Worm (Caenorhabditis elegans) whole organism, L4 larva: Measurements from ENCODE around the gene best-6.

Source experiments
- D1046.2 ChIP-seq: fragments of 200-800 bp; sonication (Bioruptor generic); IDR thresholded peaks from 2 replicates; pipeline ENCODE4 v1.3.6; 2022; ENCODE audit warnings: missing genetic modification characterization, missing compliant biosample characterization
- F37D6.2 ChIP-seq: sonication (generic microtip); optimal IDR thresholded peaks from 2 replicates; lab custom pipeline; 2016; ENCODE audit warnings: mild to moderate bottlenecking, missing genetic modification characterization, missing compliant biosample characterization
- F49E8.2 ChIP-seq: sonication (generic microtip); optimal IDR thresholded peaks from 2 replicates; lab custom pipeline; 2016; ENCODE audit warnings: missing compliant biosample characterization, mild to moderate bottlenecking, missing genetic modification characterization, borderline replicate concordance
- T20F7.1 ChIP-seq: fragments of 200-800 bp; sonication (Bioruptor generic); optimal IDR thresholded peaks from 2 replicates; lab custom pipeline; 2018; ENCODE audit warnings: mild to moderate bottlenecking, missing genetic modification characterization, missing compliant biosample characterization
- Y5F2A.4 ChIP-seq: fragments of 200-800 bp; sonication (Bioruptor generic); optimal IDR thresholded peaks from 2 replicates; lab custom pipeline; 2018; ENCODE audit warnings: mild to moderate bottlenecking, missing genetic modification characterization, missing compliant biosample characterization
- Y75B8A.6 ChIP-seq: fragments of 200-800 bp; sonication (Bioruptor generic); IDR thresholded peaks from 2 replicates; pipeline ENCODE4 v1.3.6; 2022; ENCODE audit warnings: missing genetic modification reagents, missing genetic modification characterization, missing compliant biosample characterization
- aha-1 ChIP-seq: fragments of 150-350 bp; peaks from one replicate; lab custom pipeline; 2014; ENCODE audit warnings: missing biosample characterization, missing genetic modification characterization
- ceh-20 ChIP-seq: fragments of 200-800 bp; sonication (Bioruptor generic); IDR thresholded peaks from 2 replicates; pipeline ENCODE4 v1.3.6; 2022; ENCODE audit warnings: missing genetic modification reagents, missing genetic modification characterization, missing compliant biosample characterization
- ceh-44 ChIP-seq: fragments of 200-800 bp; sonication (Bioruptor generic); IDR thresholded peaks from 2 replicates; pipeline ENCODE4 v1.3.6; 2022; ENCODE audit warnings: missing genetic modification reagents, missing genetic modification characterization, missing compliant biosample characterization
- ceh-62 ChIP-seq: sonication (generic microtip); optimal IDR thresholded peaks from 2 replicates; lab custom pipeline; 2017; ENCODE audit warnings: missing biosample characterization, missing genetic modification characterization
- ces-1 ChIP-seq: fragments of 150-350 bp; sonication (generic microtip); optimal IDR thresholded peaks from 4 replicates; lab custom pipeline; 2014; ENCODE audit warnings: missing biosample characterization, missing genetic modification reagents, missing genetic modification characterization
- ctbp-1 ChIP-seq: fragments of 200-800 bp; sonication (Bioruptor generic); IDR thresholded peaks from 2 replicates; pipeline ENCODE4 v1.3.6; 2022; ENCODE audit warnings: missing genetic modification reagents, missing genetic modification characterization, missing compliant biosample characterization
- daf-19 ChIP-seq: fragments of 200-800 bp; sonication (Bioruptor generic); conservative IDR thresholded peaks from 2 replicates; pipeline ENCODE4 v1.3.6; 2022; ENCODE audit warnings: missing genetic modification characterization, missing compliant biosample characterization
- dmd-6 ChIP-seq: fragments of 200-800 bp; sonication (Bioruptor generic); IDR thresholded peaks from 2 replicates; pipeline ENCODE4 v1.3.6; 2022; ENCODE audit warnings: missing genetic modification reagents, missing genetic modification characterization, missing compliant biosample characterization
- hmg-1.1 ChIP-seq: fragments of 200-800 bp; sonication (Bioruptor generic); IDR thresholded peaks from 2 replicates; pipeline ENCODE4 v1.3.6; 2022; ENCODE audit warnings: missing genetic modification reagents, missing genetic modification characterization, missing compliant biosample characterization
- lim-7 ChIP-seq: fragments of 200-800 bp; sonication (Bioruptor generic); IDR thresholded peaks from 2 replicates; pipeline ENCODE4 v1.3.6; 2022; ENCODE audit warnings: missing genetic modification characterization, missing compliant biosample characterization
- lin-13 ChIP-seq: fragments of 150-350 bp; optimal IDR thresholded peaks from 2 replicates; lab custom pipeline; 2014; ENCODE audit warnings: missing biosample characterization, missing genetic modification reagents, missing genetic modification characterization
- lin-29 ChIP-seq: fragments of 200-800 bp; sonication (Bioruptor generic); IDR thresholded peaks from 2 replicates; pipeline ENCODE4 v1.3.6; 2022; ENCODE audit warnings: missing genetic modification reagents, missing genetic modification characterization, missing compliant biosample characterization
- lin-39 ChIP-seq: fragments of 150-350 bp; optimal IDR thresholded peaks from 2 replicates; lab custom pipeline; 2014; ENCODE audit warnings: missing biosample characterization, missing genetic modification reagents, missing genetic modification characterization
- lir-3 ChIP-seq: sonication (generic microtip); optimal IDR thresholded peaks from 2 replicates; lab custom pipeline; 2016; ENCODE audit warnings: mild to moderate bottlenecking, missing genetic modification characterization, missing compliant biosample characterization
- lsy-2 ChIP-seq, 2 experiments: fragments of 150-350 bp in 1 of 2; sonication (generic microtip) in 1 of 2; optimal IDR thresholded peaks; 2 replicates each; lab custom pipeline; 2014 to 2017; ENCODE audit warnings: missing biosample characterization in 2 of 2, missing genetic modification characterization in 2 of 2
- mxl-2 ChIP-seq: fragments of 200-800 bp; sonication (Bioruptor generic); conservative IDR thresholded peaks from 2 replicates; pipeline ENCODE4 v1.3.6; 2022; ENCODE audit warnings: missing genetic modification reagents, missing genetic modification characterization, missing compliant biosample characterization
- nhr-10 ChIP-seq: fragments of 150-350 bp; optimal IDR thresholded peaks from 2 replicates; lab custom pipeline; 2014; ENCODE audit warnings: missing biosample characterization, missing genetic modification characterization
- nhr-111 ChIP-seq: fragments of 200-800 bp; sonication (Bioruptor generic); optimal IDR thresholded peaks from 2 replicates; lab custom pipeline; 2018; ENCODE audit warnings: mild to moderate bottlenecking, missing genetic modification characterization, missing compliant biosample characterization
- nhr-237 ChIP-seq: sonication (generic microtip); optimal IDR thresholded peaks from 2 replicates; lab custom pipeline; 2017; ENCODE audit warnings: missing biosample characterization, missing genetic modification characterization
- nhr-28 ChIP-seq: fragments of 150-350 bp; optimal IDR thresholded peaks from 2 replicates; lab custom pipeline; 2014; ENCODE audit warnings: missing biosample characterization, missing genetic modification characterization
- nhr-6 ChIP-seq: fragments of 150-350 bp; optimal IDR thresholded peaks from 2 replicates; lab custom pipeline; 2014; ENCODE audit warnings: missing biosample characterization, missing genetic modification characterization
- nhr-76 ChIP-seq: fragments of 150-350 bp; optimal IDR thresholded peaks from 2 replicates; lab custom pipeline; 2014; ENCODE audit warnings: missing biosample characterization, missing genetic modification characterization
- nhr-77 ChIP-seq: fragments of 150-350 bp; optimal IDR thresholded peaks from 2 replicates; lab custom pipeline; 2014; ENCODE audit warnings: missing biosample characterization, missing genetic modification characterization
- set-16 ChIP-seq: fragments of 200-800 bp; sonication (Bioruptor generic); IDR thresholded peaks from 2 replicates; pipeline ENCODE4 v1.3.6; 2022; ENCODE audit warnings: missing genetic modification reagents, missing genetic modification characterization, missing compliant biosample characterization
- snpc-1.2 ChIP-seq: fragments of 200-800 bp; sonication (Bioruptor generic); IDR thresholded peaks from 2 replicates; pipeline ENCODE4 v1.3.6; 2022; ENCODE audit warnings: missing genetic modification reagents, missing genetic modification characterization, missing compliant biosample characterization
- spr-3 ChIP-seq: fragments of 200-800 bp; sonication (Bioruptor generic); optimal IDR thresholded peaks from 2 replicates; lab custom pipeline; 2018; ENCODE audit warnings: mild to moderate bottlenecking, missing genetic modification characterization, missing compliant biosample characterization
- tag-97 ChIP-seq: fragments of 200-800 bp; sonication (Bioruptor generic); IDR thresholded peaks from 2 replicates; pipeline ENCODE4 v1.3.6; 2022; ENCODE audit warnings: missing genetic modification characterization, missing compliant biosample characterization
- unc-39 ChIP-seq: sonication (generic microtip); optimal IDR thresholded peaks from 2 replicates; lab custom pipeline; 2017; ENCODE audit warnings: missing biosample characterization, missing genetic modification characterization
- zip-11 ChIP-seq: fragments of 200-800 bp; sonication (Bioruptor generic); IDR thresholded peaks from 2 replicates; pipeline ENCODE4 v1.3.6; 2022; ENCODE audit warnings: missing genetic modification characterization, missing compliant biosample characterization
- zip-2 ChIP-seq: fragments of 150-350 bp; optimal IDR thresholded peaks from 2 replicates; lab custom pipeline; 2014; ENCODE audit warnings: missing biosample characterization, missing genetic modification characterization
- ztf-7 ChIP-seq: fragments of 150-350 bp; optimal IDR thresholded peaks from 2 replicates; lab custom pipeline; 2014; ENCODE audit warnings: missing biosample characterization, missing genetic modification characterization

The best-6 gene

ce11 chrIV:5020533-5020932 lies 8.3 kb downstream of the best-6 start, which contains the start of gene T28H11.8:
Gene T28H11.8, minus strand, starts transcription at chrIV:5020633.
- no peak for TF ChIP-seq nhr-10
- TF ChIP-seq nhr-28, result no peak
- peak; percentile 30 for TF ChIP-seq aha-1 (tag; lab: Kevin White, UChicago)
- no peak for TF ChIP-seq tag-97 (GFP tag; lab: Robert Waterston, UW)

DNA sequence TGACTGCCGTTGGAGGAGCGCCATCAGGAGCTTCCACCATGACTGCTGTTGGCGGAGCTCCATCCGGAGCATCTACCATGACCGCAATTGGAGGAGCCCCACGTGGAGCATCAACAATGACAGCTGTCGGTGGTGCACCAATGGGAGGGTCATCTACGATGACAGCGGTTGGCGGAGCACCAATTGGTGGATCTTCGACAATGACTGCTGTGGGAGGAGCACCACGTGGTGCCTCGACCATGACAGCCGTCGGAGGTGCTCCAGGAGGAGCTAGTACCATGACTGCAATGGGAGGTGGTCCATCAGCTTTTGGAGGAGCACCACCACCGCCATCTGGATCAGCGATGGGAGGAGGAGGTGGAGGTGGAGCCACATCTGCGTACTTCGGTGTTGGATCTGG lies 11.8 kb downstream of the best-6 start, which contains the start of gene T28H11.7:
TSS of gene T28H11.7 (minus strand) at position 101 of the 400 bp plus-strand sequence.
- TF ChIP-seq set-16, result peak; percentile 82

DNA sequence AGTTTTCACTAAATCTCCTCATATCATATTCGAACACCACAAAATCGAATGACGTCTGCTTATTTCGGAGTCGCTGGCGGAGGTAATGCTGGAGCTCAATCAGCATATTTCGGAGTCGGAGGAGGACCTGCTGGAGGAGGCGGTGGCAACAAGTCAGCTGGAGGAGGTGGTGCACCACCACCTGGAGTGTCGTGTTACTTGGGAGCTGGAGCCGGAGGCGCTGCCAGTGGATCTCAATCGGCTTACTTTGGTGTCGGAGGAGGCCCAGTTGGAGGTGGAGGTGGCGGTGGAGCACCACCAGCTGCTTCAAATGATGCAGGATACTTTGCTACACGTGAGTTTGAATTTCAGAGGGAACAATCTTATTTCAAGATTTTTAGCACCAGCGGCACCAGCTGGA lies 12.4 kb downstream of the best-6 start, which contains the start of gene ssq-4:
TSS of gene ssq-4 (plus strand) at position 19 of the 400 bp plus-strand sequence.
- TF ChIP-seq set-16, result peak; percentile 83

DNA sequence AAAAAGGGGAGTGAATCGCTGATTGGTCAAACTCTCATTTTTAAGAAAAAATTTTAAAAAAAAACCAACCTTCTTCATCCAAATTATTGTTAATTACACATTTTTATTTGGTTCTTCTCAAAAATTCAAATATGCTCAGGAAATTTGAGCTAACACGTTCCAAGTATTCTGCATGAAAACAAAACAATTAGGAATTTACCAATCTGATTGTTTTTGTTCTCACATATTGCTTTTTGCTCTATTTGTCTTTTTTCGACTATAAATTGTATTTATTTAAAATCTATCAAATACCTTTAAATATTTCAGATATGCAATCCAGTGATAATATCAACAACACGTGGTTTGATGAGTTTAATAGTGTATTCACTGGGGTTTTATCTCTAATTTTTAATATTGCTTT lies 16.6 kb downstream of the best-6 start, which contains the start of gene srm-1:
TSS of gene srm-1 (plus strand) at position 301 of the 400 bp plus-strand sequence.
- TF ChIP-seq lin-39 (no peak), ceh-44 (GFP tag; lab: Robert Waterston, UW) (no peak), ctbp-1 (no peak), unc-39 (tag; lab: Kevin White, UChicago) (no peak), ceh-20 (GFP tag; lab: Robert Waterston, UW) (no peak), ces-1 (no peak), spr-3 (GFP tag; lab: Kevin White, UChicago) (no peak), lim-7 (GFP tag; lab: Robert Waterston, UW) (no peak), ztf-7 (tag; lab: Kevin White, UChicago) (no peak), daf-19 (GFP tag; lab: Robert Waterston, UW) (no peak), mxl-2 (GFP tag; lab: Robert Waterston, UW) (no peak), ceh-62 (no peak), Y5F2A.4 (no peak), lin-13 (GFP tag; lab: Kevin White, UChicago) (no peak), tag-97 (GFP tag; lab: Robert Waterston, UW) (no peak), D1046.2 (GFP tag; lab: Robert Waterston, UW) (no peak), Y75B8A.6 (GFP tag; lab: Robert Waterston, UW) (no peak), zip-11 (GFP tag; lab: Robert Waterston, UW) (no peak)

ce11 chrIV:5011025-5011424 lies 17.9 kb downstream of the best-6 start:
- TF ChIP-seq snpc-1.2 (GFP tag; lab: Robert Waterston, UW), result peak; percentile 74

ce11 chrIV:5008378-5008777 lies 20.5 kb downstream of the best-6 start, which contains the start of gene srm-2:
Gene srm-2, plus strand, starts transcription at chrIV:5008678.
- TF ChIP-seq F49E8.2 (tag; lab: Kevin White, UChicago), result no peak
- no peak for TF ChIP-seq T20F7.1 (GFP tag; lab: Kevin White, UChicago)
- TF ChIP-seq hmg-1.1 (GFP tag; lab: Robert Waterston, UW), result no peak
- no peak for TF ChIP-seq lir-3
- TF ChIP-seq lin-29 (GFP tag; lab: Robert Waterston, UW), result no peak
- TF ChIP-seq dmd-6 (GFP tag; lab: Robert Waterston, UW), result no peak
- no peak for TF ChIP-seq lsy-2 (tag; optimal IDR thresholded peaks at IDR 0.05; lab: Kevin White, UChicago)
- no peak for TF ChIP-seq nhr-6 (tag; lab: Kevin White, UChicago)
- no peak for TF ChIP-seq snpc-1.2 (GFP tag; lab: Robert Waterston, UW)
- TF ChIP-seq nhr-77, result no peak
- TF ChIP-seq nhr-10, result no peak
- no peak for TF ChIP-seq nhr-237
- no peak for TF ChIP-seq nhr-111 (GFP tag; lab: Kevin White, UChicago)
- TF ChIP-seq zip-2, result no peak
- no peak for TF ChIP-seq Y75B8A.6 (GFP tag; lab: Robert Waterston, UW)
- no peak for TF ChIP-seq F37D6.2 (tag; lab: Kevin White, UChicago)
- TF ChIP-seq nhr-76 (tag; lab: Kevin White, UChicago), result no peak
